Worm (Caenorhabditis elegans): ENCODE results near the gene srv-10.

- no peak for TF ChIP-seq him-1 (tag; optimal IDR thresholded peaks at IDR 0.05)
- no peak for TF ChIP-seq dao-5 (tag; optimal IDR thresholded peaks at IDR 0.05)
- TF ChIP-seq W03F9.2 (tag; optimal IDR thresholded peaks at IDR 0.05) = peak; percentile 55
These were observed 39.3 kb downstream of the srv-10 start, which contains the start of gene frm-10 for ce11 chrV:13462974-13463373.
